Worm (Caenorhabditis elegans) whole organism, L2 larva: Measurements from ENCODE around the gene smcl-1.

ENCODE experiments used
- C34F6.9 ChIP-seq: fragments of 150-350 bp; optimal IDR thresholded peaks from 2 replicates; lab custom pipeline; 2014; ENCODE audit warnings: missing biosample characterization, missing genetic modification characterization
- F13H6.1 ChIP-seq: sonication (generic microtip); optimal IDR thresholded peaks from 2 replicates; lab custom pipeline; 2016; ENCODE audit warnings: missing genetic modification characterization, missing compliant biosample characterization
- R02D3.7 ChIP-seq: fragments of 150-350 bp; optimal IDR thresholded peaks from 2 replicates; lab custom pipeline; 2014; ENCODE audit warnings: missing biosample characterization, missing genetic modification characterization
- Y55F3AM.14 ChIP-seq: fragments of 200-800 bp; sonication (Bioruptor generic); optimal IDR thresholded peaks from 2 replicates; lab custom pipeline; 2018; ENCODE audit warnings: mild to moderate bottlenecking, missing genetic modification characterization, missing compliant biosample characterization
- ZK546.5 ChIP-seq: sonication (generic microtip); optimal IDR thresholded peaks from 2 replicates; lab custom pipeline; 2017; ENCODE audit warnings: missing biosample characterization, missing genetic modification characterization
- alr-1 ChIP-seq: fragments of 150-350 bp; optimal IDR thresholded peaks from 2 replicates; lab custom pipeline; 2014; ENCODE audit warnings: missing biosample characterization, missing genetic modification characterization
- aly-2 ChIP-seq: fragments of 150-350 bp; optimal IDR thresholded peaks from 2 replicates; lab custom pipeline; 2014; ENCODE audit warnings: missing biosample characterization, missing genetic modification characterization
- ama-1 ChIP-seq: fragments of 150-350 bp; optimal IDR thresholded peaks from 2 replicates; lab custom pipeline; 2018; ENCODE audit warnings: inconsistent platforms
- blmp-1 ChIP-seq: sonication (generic microtip); optimal IDR thresholded peaks from 2 replicates; lab custom pipeline; 2017; ENCODE audit warnings: missing genetic modification characterization, mild to moderate bottlenecking, missing compliant biosample characterization, antibody characterized with exemption, moderate library complexity; ENCODE audit not compliant: insufficient read depth
- ceh-16 ChIP-seq: fragments of 150-350 bp; optimal IDR thresholded peaks from 2 replicates; lab custom pipeline; 2014; ENCODE audit warnings: missing biosample characterization, missing genetic modification characterization
- ceh-82 ChIP-seq: fragments of 150-350 bp; optimal IDR thresholded peaks from 2 replicates; lab custom pipeline; 2014; ENCODE audit warnings: missing biosample characterization, missing genetic modification characterization
- crh-2 ChIP-seq: sonication (generic microtip); optimal IDR thresholded peaks from 2 replicates; lab custom pipeline; 2017; ENCODE audit warnings: missing biosample characterization, missing genetic modification characterization
- dmd-4 ChIP-seq: sonication (generic microtip); optimal IDR thresholded peaks from 2 replicates; lab custom pipeline; 2017; ENCODE audit warnings: missing biosample characterization, missing genetic modification characterization
- egl-27 ChIP-seq: sonication (generic microtip); optimal IDR thresholded peaks from 3 replicates; lab custom pipeline; 2017; ENCODE audit warnings: missing biosample characterization, missing genetic modification reagents, missing genetic modification characterization
- elt-1 ChIP-seq: fragments of 150-350 bp; optimal IDR thresholded peaks from 2 replicates; lab custom pipeline; 2014; ENCODE audit warnings: missing biosample characterization, missing genetic modification characterization
- elt-3 ChIP-seq: sonication (generic microtip); optimal IDR thresholded peaks from 2 replicates; lab custom pipeline; 2017; ENCODE audit warnings: missing biosample characterization, missing genetic modification characterization
- fos-1 ChIP-seq: fragments of 150-350 bp; optimal IDR thresholded peaks from 2 replicates; lab custom pipeline; 2014; ENCODE audit warnings: missing biosample characterization, missing genetic modification characterization
- gmeb-1 ChIP-seq: fragments of 150-350 bp; optimal IDR thresholded peaks from 2 replicates; lab custom pipeline; 2014; ENCODE audit warnings: missing biosample characterization, missing genetic modification characterization
- lin-11 ChIP-seq: fragments of 150-350 bp; sonication (generic microtip); optimal IDR thresholded peaks from 2 replicates; lab custom pipeline; 2014; ENCODE audit warnings: missing biosample characterization, missing genetic modification characterization, inconsistent platforms, mixed read lengths
- lin-13 ChIP-seq: fragments of 150-350 bp; optimal IDR thresholded peaks from 2 replicates; lab custom pipeline; 2014; ENCODE audit warnings: missing biosample characterization, missing genetic modification reagents, missing genetic modification characterization
- lin-39 ChIP-seq: fragments of 150-350 bp; optimal IDR thresholded peaks from 2 replicates; lab custom pipeline; 2014; ENCODE audit warnings: missing biosample characterization, missing genetic modification reagents, missing genetic modification characterization
- lsy-2 ChIP-seq, 2 experiments: fragments of 150-350 bp in 1 of 2; sonication (generic microtip) in 1 of 2; optimal IDR thresholded peaks; 2 replicates each; lab custom pipeline; 2014 to 2017; ENCODE audit warnings: missing biosample characterization in 2 of 2, missing genetic modification characterization in 2 of 2
- mab-5 ChIP-seq: fragments of 150-350 bp; optimal IDR thresholded peaks from 2 replicates; lab custom pipeline; 2014; ENCODE audit warnings: missing biosample characterization, missing genetic modification characterization
- mbf-1 ChIP-seq: sonication (generic microtip); optimal IDR thresholded peaks from 2 replicates; lab custom pipeline; 2017; ENCODE audit warnings: missing biosample characterization, missing genetic modification characterization
- mdl-1 ChIP-seq, 2 experiments: fragments of 150-350 bp in 1 of 2; sonication (generic microtip) in 1 of 2; optimal IDR thresholded peaks; 2 replicates each; lab custom pipeline; 2017; ENCODE audit warnings: missing biosample characterization in 2 of 2, missing genetic modification characterization in 2 of 2
- nhr-10 ChIP-seq: sonication (generic microtip); optimal IDR thresholded peaks from 2 replicates; lab custom pipeline; 2017; ENCODE audit warnings: missing biosample characterization, missing genetic modification characterization
- nhr-11 ChIP-seq: fragments of 150-350 bp; optimal IDR thresholded peaks from 2 replicates; lab custom pipeline; 2014; ENCODE audit warnings: missing biosample characterization, missing genetic modification characterization
- nhr-12 ChIP-seq: fragments of 150-350 bp; optimal IDR thresholded peaks from 2 replicates; lab custom pipeline; 2014; ENCODE audit warnings: missing biosample characterization, missing genetic modification characterization
- nhr-129 ChIP-seq: fragments of 150-350 bp; optimal IDR thresholded peaks from 2 replicates; lab custom pipeline; 2014; ENCODE audit warnings: missing biosample characterization, missing genetic modification characterization
- nhr-21 ChIP-seq: fragments of 150-350 bp; optimal IDR thresholded peaks from 2 replicates; lab custom pipeline; 2014; ENCODE audit warnings: missing biosample characterization, missing genetic modification characterization
- nhr-23 ChIP-seq: fragments of 150-350 bp; optimal IDR thresholded peaks from 2 replicates; lab custom pipeline; 2014; ENCODE audit warnings: missing biosample characterization, missing genetic modification reagents, missing genetic modification characterization
- nhr-237 ChIP-seq: fragments of 150-350 bp; optimal IDR thresholded peaks from 2 replicates; lab custom pipeline; 2014; ENCODE audit warnings: missing biosample characterization, missing genetic modification characterization
- nhr-25 ChIP-seq: fragments of 150-350 bp; sonication (generic microtip); optimal IDR thresholded peaks from 3 replicates; lab custom pipeline; 2014; ENCODE audit warnings: missing biosample characterization, missing genetic modification characterization
- nhr-6 ChIP-seq: fragments of 150-350 bp; optimal IDR thresholded peaks from 2 replicates; lab custom pipeline; 2014; ENCODE audit warnings: missing biosample characterization, missing genetic modification characterization
- nhr-77 ChIP-seq: fragments of 150-350 bp; optimal IDR thresholded peaks from 2 replicates; lab custom pipeline; 2014; ENCODE audit warnings: missing biosample characterization, missing genetic modification characterization
- peb-1 ChIP-seq: fragments of 150-350 bp; optimal IDR thresholded peaks from 2 replicates; lab custom pipeline; 2014; ENCODE audit warnings: missing biosample characterization, missing genetic modification characterization
- sem-4 ChIP-seq: fragments of 150-350 bp; optimal IDR thresholded peaks from 2 replicates; lab custom pipeline; 2014; ENCODE audit warnings: missing biosample characterization, missing genetic modification reagents, missing genetic modification characterization
- skn-1 ChIP-seq: sonication (generic microtip); optimal IDR thresholded peaks from 2 replicates; lab custom pipeline; 2017; ENCODE audit warnings: missing biosample characterization, missing genetic modification characterization
- sma-3 ChIP-seq: sonication (generic microtip); optimal IDR thresholded peaks from 2 replicates; lab custom pipeline; 2016; ENCODE audit warnings: missing genetic modification reagents, missing genetic modification characterization, missing compliant biosample characterization
- sma-9 ChIP-seq, 2 experiments: fragments of 150-350 bp in 1 of 2; sonication (generic microtip) in 1 of 2; optimal IDR thresholded peaks; 2 replicates each; lab custom pipeline; 2014 to 2016; ENCODE audit warnings: missing genetic modification characterization in 2 of 2, mild to moderate bottlenecking in 1 of 2, missing biosample characterization in 1 of 2, missing compliant biosample characterization in 1 of 2, missing genetic modification reagents in 1 of 2, moderate library complexity in 1 of 2
- snpc-4 ChIP-seq: fragments of 150-350 bp; optimal IDR thresholded peaks from 2 replicates; lab custom pipeline; 2014; ENCODE audit warnings: missing biosample characterization, missing genetic modification characterization
- unc-39 ChIP-seq: fragments of 150-350 bp; optimal IDR thresholded peaks from 2 replicates; lab custom pipeline; 2014; ENCODE audit warnings: missing biosample characterization, missing genetic modification characterization
- unc-55 ChIP-seq: fragments of 150-350 bp; sonication (generic microtip); optimal IDR thresholded peaks from 3 replicates; lab custom pipeline; 2014; ENCODE audit warnings: missing biosample characterization, missing genetic modification reagents, missing genetic modification characterization
- unc-62 ChIP-seq: fragments of 150-350 bp; optimal IDR thresholded peaks from 2 replicates; lab custom pipeline; 2014; ENCODE audit warnings: missing biosample characterization, missing genetic modification reagents, missing genetic modification characterization
- zag-1 ChIP-seq: fragments of 150-350 bp; optimal IDR thresholded peaks from 2 replicates; lab custom pipeline; 2014; ENCODE audit warnings: missing biosample characterization, missing genetic modification characterization
- ztf-1 ChIP-seq: fragments of 200-800 bp; sonication (Bioruptor generic); conservative IDR thresholded peaks from 2 replicates; pipeline ENCODE4 v1.3.6; 2022; ENCODE audit warnings: missing genetic modification characterization, missing compliant biosample characterization
- ztf-11 ChIP-seq: sonication (generic microtip); optimal IDR thresholded peaks from 2 replicates; lab custom pipeline; 2017; ENCODE audit warnings: missing biosample characterization, missing genetic modification characterization
- ztf-4 ChIP-seq: fragments of 150-350 bp; optimal IDR thresholded peaks from 2 replicates; lab custom pipeline; 2014; ENCODE audit warnings: missing biosample characterization, missing genetic modification characterization

Gene smcl-1

ce11 chrX:11725646-11726045 is 32.4 kb downstream of the smcl-1 start:
- TF ChIP-seq nhr-129 (tag; lab: Kevin White, UChicago) (peak; percentile 27), fos-1 (tag; lab: Kevin White, UChicago) (no peak)
- TF ChIP-seq, all 48 proteins: peak for 1

ce11 chrX:11726450-11726849 is 33.2 kb downstream of the smcl-1 start:
- peak; percentile 93 for TF ChIP-seq elt-1 (tag; lab: Kevin White, UChicago)
- TF ChIP-seq ceh-16 (tag; lab: Kevin White, UChicago): peak; percentile 66
- TF ChIP-seq F13H6.1: no peak
- peak; percentile 33 for TF ChIP-seq sma-9 (GFP tag; optimal IDR thresholded peaks at IDR 0.05; lab: Kevin White, UChicago)
- TF ChIP-seq sma-9 (tag; optimal IDR thresholded peaks at IDR 0.05; lab: Kevin White, UChicago): no peak

ce11 chrX:11727761-11728160 is 34.5 kb downstream of the smcl-1 start, which contains the start of the genes gst-42 and D1053.2:
Gene gst-42 (minus strand): TSS chrX:11727936.
Gene D1053.2 (plus strand): TSS chrX:11728151.
- TF ChIP-seq lsy-2 (tag; optimal IDR thresholded peaks at IDR 0.05; lab: Kevin White, UChicago): peak in 1 of 2 experiments; percentile 42
- TF ChIP-seq mbf-1 (tag; lab: Kevin White, UChicago): no peak
- no peak for TF ChIP-seq nhr-23
- peak; percentile 72 for TF ChIP-seq sma-3 (GFP tag; lab: Kevin White, UChicago)
- no peak for TF ChIP-seq R02D3.7 (tag; lab: Kevin White, UChicago)
- TF ChIP-seq ztf-4 (tag; lab: Kevin White, UChicago): no peak
- TF ChIP-seq lin-13 (GFP tag; lab: Kevin White, UChicago): no peak
- no peak for TF ChIP-seq alr-1 (tag; lab: Kevin White, UChicago)
- no peak for TF ChIP-seq snpc-4 (tag; lab: Kevin White, UChicago)
- TF ChIP-seq skn-1: no peak
- peak; percentile 62 for TF ChIP-seq nhr-129 (tag; lab: Kevin White, UChicago)
- no peak for TF ChIP-seq ztf-1
- no peak for TF ChIP-seq ZK546.5 (tag; lab: Kevin White, UChicago)
- no peak for TF ChIP-seq nhr-11 (tag; lab: Kevin White, UChicago)
- no peak for TF ChIP-seq ceh-82 (tag; lab: Kevin White, UChicago)
- TF ChIP-seq F13H6.1: peak; percentile 45
- TF ChIP-seq C34F6.9 (tag; lab: Kevin White, UChicago): no peak
- no peak for TF ChIP-seq nhr-77 (tag; lab: Kevin White, UChicago)
- TF ChIP-seq aly-2 (tag; lab: Kevin White, UChicago): no peak
- no peak for TF ChIP-seq mab-5
- peak; percentile 40 for TF ChIP-seq gmeb-1 (tag; lab: Kevin White, UChicago)
- TF ChIP-seq sma-9 (GFP tag; optimal IDR thresholded peaks at IDR 0.05; lab: Kevin White, UChicago): peak; percentile 97
- no peak for TF ChIP-seq sma-9 (tag; optimal IDR thresholded peaks at IDR 0.05; lab: Kevin White, UChicago)
- no peak for TF ChIP-seq nhr-237 (tag; lab: Kevin White, UChicago)
- peak; percentile 89 for TF ChIP-seq crh-2
- no peak for TF ChIP-seq sem-4 (tag; lab: Kevin White, UChicago)
- no peak for TF ChIP-seq zag-1 (tag; lab: Kevin White, UChicago)
- TF ChIP-seq peb-1: no peak
- no peak for TF ChIP-seq lin-39 (tag; lab: Kevin White, UChicago)
- no peak for TF ChIP-seq nhr-6
- TF ChIP-seq fos-1 (tag; lab: Kevin White, UChicago): peak; percentile 87
- no peak for TF ChIP-seq ceh-16 (tag; lab: Kevin White, UChicago)
- no peak for TF ChIP-seq dmd-4
- peak; percentile 5 for TF ChIP-seq blmp-1 (tag; lab: Kevin White, UChicago)
- TF ChIP-seq nhr-25 (tag; lab: Kevin White, UChicago): no peak
- peak; percentile 18 for TF ChIP-seq nhr-21 (tag; lab: Kevin White, UChicago)
- no peak for TF ChIP-seq nhr-10 (tag; lab: Kevin White, UChicago)
- no peak for TF ChIP-seq ztf-11 (tag; lab: Kevin White, UChicago)
- no peak for TF ChIP-seq lin-11 (tag; lab: Kevin White, UChicago)
- no peak for TF ChIP-seq nhr-12 (tag; lab: Kevin White, UChicago)
- no peak for TF ChIP-seq unc-62 (GFP tag; lab: Kevin White, UChicago)
- TF ChIP-seq elt-1 (tag; lab: Kevin White, UChicago): no peak
- no peak for TF ChIP-seq Y55F3AM.14 (GFP tag; lab: Kevin White, UChicago)
- no peak for TF ChIP-seq elt-3 (tag; lab: Kevin White, UChicago)
- no peak for TF ChIP-seq unc-55 (GFP tag; lab: Kevin White, UChicago)
- peak; percentile 47 to 78 for TF ChIP-seq mdl-1 (tag; optimal IDR thresholded peaks at IDR 0.05; lab: Kevin White, UChicago)
- TF ChIP-seq egl-27: peak; percentile 9
- TF ChIP-seq unc-39 (tag; lab: Kevin White, UChicago): no peak
- TF ChIP-seq ama-1 (lab: Kevin White, UChicago): no peak
